Worm (Caenorhabditis elegans) whole organism, L4 larva: Measurements from ENCODE around the gene dpy-28.
A peak's percentile ranks its signal among the peaks of the same experiment; 100 is the strongest.
"Not testable (repeated sequence)": the region's sequence is repeated elsewhere in the genome, so short reads cannot be mapped to it uniquely, and the experiment has no call there.

Experiments
- F26F4.8 ChIP-seq: fragments of 200-800 bp; sonication (Bioruptor generic); conservative IDR thresholded peaks from 2 replicates; pipeline ENCODE4 v1.3.6; 2022; ENCODE audit warnings: missing genetic modification characterization, missing compliant biosample characterization
- F49E8.2 ChIP-seq: sonication (generic microtip); optimal IDR thresholded peaks from 2 replicates; lab custom pipeline; 2016; ENCODE audit warnings: missing compliant biosample characterization, mild to moderate bottlenecking, missing genetic modification characterization, borderline replicate concordance
- T26A8.4 ChIP-seq: fragments of 200-800 bp; sonication (Bioruptor generic); IDR thresholded peaks from 2 replicates; pipeline ENCODE4 v1.3.6; 2022; ENCODE audit warnings: missing genetic modification characterization, missing compliant biosample characterization
- Y48G9A.11 ChIP-seq: fragments of 200-800 bp; sonication (Bioruptor generic); IDR thresholded peaks from 2 replicates; pipeline ENCODE4 v1.3.6; 2022; ENCODE audit warnings: missing genetic modification reagents, missing genetic modification characterization, missing compliant biosample characterization
- Y75B8A.6 ChIP-seq: fragments of 200-800 bp; sonication (Bioruptor generic); IDR thresholded peaks from 2 replicates; pipeline ENCODE4 v1.3.6; 2022; ENCODE audit warnings: missing genetic modification reagents, missing genetic modification characterization, missing compliant biosample characterization
- ZK546.5 ChIP-seq, 2 experiments: sonication (generic microtip); optimal IDR thresholded peaks; 2 replicates each; lab custom pipeline; 2017; ENCODE audit warnings: missing biosample characterization in 2 of 2, missing genetic modification characterization in 2 of 2
- aha-1 ChIP-seq: fragments of 150-350 bp; peaks from one replicate; lab custom pipeline; 2014; ENCODE audit warnings: missing biosample characterization, missing genetic modification characterization
- arid-1 ChIP-seq: fragments of 200-800 bp; sonication (Bioruptor generic); conservative IDR thresholded peaks from 2 replicates; pipeline ENCODE4 v1.3.6; 2022; ENCODE audit warnings: missing genetic modification reagents, missing genetic modification characterization, missing compliant biosample characterization
- ceh-20 ChIP-seq: fragments of 200-800 bp; sonication (Bioruptor generic); IDR thresholded peaks from 2 replicates; pipeline ENCODE4 v1.3.6; 2022; ENCODE audit warnings: missing genetic modification reagents, missing genetic modification characterization, missing compliant biosample characterization
- ceh-32 ChIP-seq: sonication (generic microtip); optimal IDR thresholded peaks from 2 replicates; lab custom pipeline; 2016; ENCODE audit warnings: mild to moderate bottlenecking, missing genetic modification characterization, missing compliant biosample characterization; ENCODE audit not compliant: poor library complexity
- ceh-44 ChIP-seq: fragments of 200-800 bp; sonication (Bioruptor generic); IDR thresholded peaks from 2 replicates; pipeline ENCODE4 v1.3.6; 2022; ENCODE audit warnings: missing genetic modification reagents, missing genetic modification characterization, missing compliant biosample characterization
- ceh-62 ChIP-seq: sonication (generic microtip); optimal IDR thresholded peaks from 2 replicates; lab custom pipeline; 2017; ENCODE audit warnings: missing biosample characterization, missing genetic modification characterization
- cey-2 ChIP-seq: sonication (generic microtip); optimal IDR thresholded peaks from 3 replicates; lab custom pipeline; 2017; ENCODE audit warnings: missing genetic modification characterization, mild to moderate bottlenecking, missing compliant biosample characterization, antibody characterized with exemption, borderline replicate concordance; ENCODE audit not compliant: insufficient read depth
- dpl-1 ChIP-seq: fragments of 150-350 bp; optimal IDR thresholded peaks from 2 replicates; lab custom pipeline; 2014; ENCODE audit warnings: missing biosample characterization, missing genetic modification reagents, missing genetic modification characterization
- duxl-1 ChIP-seq: sonication (generic microtip); optimal IDR thresholded peaks from 2 replicates; lab custom pipeline; 2016; ENCODE audit warnings: mild to moderate bottlenecking, missing genetic modification characterization, moderate library complexity, missing compliant biosample characterization; ENCODE audit not compliant: poor library complexity
- dve-1 ChIP-seq: sonication (generic microtip); optimal IDR thresholded peaks from 2 replicates; lab custom pipeline; 2017; ENCODE audit warnings: antibody characterized with exemption, mild to moderate bottlenecking, missing genetic modification characterization, missing compliant biosample characterization; ENCODE audit not compliant: insufficient read depth
- egl-43 ChIP-seq: fragments of 200-800 bp; sonication (Bioruptor generic); IDR thresholded peaks from 2 replicates; pipeline ENCODE4 v1.3.6; 2022; ENCODE audit warnings: missing genetic modification reagents, missing genetic modification characterization, missing compliant biosample characterization
- fkh-10 ChIP-seq: fragments of 150-350 bp; optimal IDR thresholded peaks from 2 replicates; lab custom pipeline; 2014; ENCODE audit warnings: missing biosample characterization, missing genetic modification reagents, missing genetic modification characterization
- hlh-11 ChIP-seq: fragments of 200-800 bp; sonication (Bioruptor generic); optimal IDR thresholded peaks from 2 replicates; lab custom pipeline; 2018; ENCODE audit warnings: mild to moderate bottlenecking, missing genetic modification characterization, missing compliant biosample characterization
- hmg-1.1 ChIP-seq: fragments of 200-800 bp; sonication (Bioruptor generic); IDR thresholded peaks from 2 replicates; pipeline ENCODE4 v1.3.6; 2022; ENCODE audit warnings: missing genetic modification reagents, missing genetic modification characterization, missing compliant biosample characterization
- lin-1 ChIP-seq: fragments of 200-800 bp; sonication (Bioruptor generic); IDR thresholded peaks from 2 replicates; pipeline ENCODE4 v1.3.6; 2022; ENCODE audit warnings: missing genetic modification reagents, missing genetic modification characterization, missing compliant biosample characterization
- lin-15B ChIP-seq: fragments of 150-350 bp; sonication (generic microtip); optimal IDR thresholded peaks from 3 replicates; lab custom pipeline; 2014; ENCODE audit warnings: missing biosample characterization, missing genetic modification characterization
- lin-29 ChIP-seq: fragments of 200-800 bp; sonication (Bioruptor generic); IDR thresholded peaks from 2 replicates; pipeline ENCODE4 v1.3.6; 2022; ENCODE audit warnings: missing genetic modification reagents, missing genetic modification characterization, missing compliant biosample characterization
- lin-38 ChIP-seq: fragments of 200-800 bp; sonication (Bioruptor generic); IDR thresholded peaks from 2 replicates; pipeline ENCODE4 v1.3.6; 2022; ENCODE audit warnings: missing genetic modification reagents, missing genetic modification characterization, missing compliant biosample characterization
- madf-5 ChIP-seq, 2 experiments: fragments of 200-800 bp; sonication (Bioruptor generic); IDR thresholded peaks; 2 replicates each; pipeline ENCODE4 v1.3.6; 2022; ENCODE audit warnings: missing compliant biosample characterization in 2 of 2, missing genetic modification characterization in 2 of 2
- madf-9 ChIP-seq: fragments of 200-800 bp; sonication (Bioruptor generic); conservative IDR thresholded peaks from 2 replicates; pipeline ENCODE4 v1.3.6; 2022; ENCODE audit warnings: missing genetic modification reagents, missing genetic modification characterization, missing compliant biosample characterization
- nhr-42 ChIP-seq: fragments of 200-800 bp; sonication (Bioruptor generic); IDR thresholded peaks from 2 replicates; pipeline ENCODE4 v1.3.6; 2022; ENCODE audit warnings: missing genetic modification characterization, missing compliant biosample characterization
- nhr-48 ChIP-seq: sonication (generic microtip); optimal IDR thresholded peaks from 2 replicates; lab custom pipeline; 2016; ENCODE audit warnings: mild to moderate bottlenecking, missing genetic modification characterization, missing compliant biosample characterization
- nhr-76 ChIP-seq: fragments of 150-350 bp; optimal IDR thresholded peaks from 2 replicates; lab custom pipeline; 2014; ENCODE audit warnings: missing biosample characterization, missing genetic modification characterization
- pha-4 ChIP-seq, 2 experiments: fragments of 150-350 bp in 1 of 2; fragments of 200-800 bp in 1 of 2; sonication (Bioruptor generic) in 1 of 2; IDR thresholded peaks in 1 of 2; optimal IDR thresholded peaks in 1 of 2; 2 replicates each; pipeline versions ENCODE4 v1.3.6 to Lab custom; 2014 to 2022; ENCODE audit warnings: missing genetic modification characterization in 2 of 2, missing genetic modification reagents in 2 of 2, missing biosample characterization in 1 of 2, missing compliant biosample characterization in 1 of 2
- sdz-12 ChIP-seq: fragments of 200-800 bp; sonication (Bioruptor generic); optimal IDR thresholded peaks from 2 replicates; lab custom pipeline; 2018; ENCODE audit warnings: mild to moderate bottlenecking, missing genetic modification characterization, missing compliant biosample characterization
- snpc-1.2 ChIP-seq: fragments of 200-800 bp; sonication (Bioruptor generic); IDR thresholded peaks from 2 replicates; pipeline ENCODE4 v1.3.6; 2022; ENCODE audit warnings: missing genetic modification reagents, missing genetic modification characterization, missing compliant biosample characterization
- spr-1 ChIP-seq: sonication (generic microtip); optimal IDR thresholded peaks from 2 replicates; lab custom pipeline; 2016; ENCODE audit warnings: mild to moderate bottlenecking, missing genetic modification characterization, missing compliant biosample characterization
- unc-130 ChIP-seq: sonication (generic microtip); optimal IDR thresholded peaks from 2 replicates; lab custom pipeline; 2016; ENCODE audit warnings: missing genetic modification reagents, missing genetic modification characterization, missing compliant biosample characterization
- unc-39 ChIP-seq: sonication (generic microtip); optimal IDR thresholded peaks from 2 replicates; lab custom pipeline; 2017; ENCODE audit warnings: missing biosample characterization, missing genetic modification characterization
- unc-62 ChIP-seq, 3 experiments: fragments of 150-350 bp in 1 of 3; sonication (generic microtip); optimal IDR thresholded peaks in 2 of 3; peaks in 1 of 3; 1 replicate in 1 of 3; 2 replicates in 2 of 3; lab custom pipeline; 2014 to 2017; ENCODE audit warnings: missing biosample characterization in 3 of 3, missing genetic modification characterization in 3 of 3, missing genetic modification reagents in 3 of 3, missing genotype in 1 of 3
- vab-7 ChIP-seq: fragments of 200-800 bp; sonication (Bioruptor generic); IDR thresholded peaks from 2 replicates; pipeline ENCODE4 v1.3.6; 2022; ENCODE audit warnings: missing genetic modification reagents, missing genetic modification characterization, missing compliant biosample characterization
- zfp-3 ChIP-seq: fragments of 200-800 bp; sonication (Bioruptor generic); conservative IDR thresholded peaks from 2 replicates; pipeline ENCODE4 v1.3.6; 2022; ENCODE audit warnings: missing genetic modification reagents, missing genetic modification characterization, missing compliant biosample characterization
- zip-11 ChIP-seq: fragments of 200-800 bp; sonication (Bioruptor generic); IDR thresholded peaks from 2 replicates; pipeline ENCODE4 v1.3.6; 2022; ENCODE audit warnings: missing genetic modification characterization, missing compliant biosample characterization
- zip-2 ChIP-seq: fragments of 150-350 bp; optimal IDR thresholded peaks from 2 replicates; lab custom pipeline; 2014; ENCODE audit warnings: missing biosample characterization, missing genetic modification characterization

The dpy-28 gene

ce11 chrIII:10747620-10748479, 15.1 kb upstream of the dpy-28 start, which contains the start of the genes ran-1 and dkc-1 (continued):
- no peak for TF ChIP-seq zip-2 (tag; lab: Kevin White, UChicago)
- TF ChIP-seq arid-1 (GFP tag; lab: Robert Waterston, UW), result peak; percentile 39; the same call in 1 of the 2 replicates
- TF ChIP-seq aha-1, result peak; percentile 98
- no peak for TF ChIP-seq snpc-1.2
- TF ChIP-seq lin-29 (GFP tag; lab: Robert Waterston, UW), result no peak
- no peak for TF ChIP-seq unc-39 (tag; lab: Kevin White, UChicago)
- TF ChIP-seq ZK546.5 (tag; optimal IDR thresholded peaks at IDR 0.05; lab: Kevin White, UChicago), result no peak
- TF ChIP-seq lin-1 (GFP tag; lab: Robert Waterston, UW), result no peak
- peak; percentile 79 for TF ChIP-seq dve-1 (tag; lab: Kevin White, UChicago)
- TF ChIP-seq F26F4.8, result no peak
- TF ChIP-seq nhr-76 (tag; lab: Kevin White, UChicago), result no peak
- no peak for TF ChIP-seq spr-1
- peak; percentile 86 for TF ChIP-seq unc-130
- TF ChIP-seq cey-2 (tag; lab: Kevin White, UChicago), result no peak
- peak; percentile 87 for TF ChIP-seq dpl-1 (GFP tag; lab: Kevin White, UChicago)
- no peak for TF ChIP-seq nhr-42 (GFP tag; lab: Robert Waterston, UW)
- peak; percentile 12 for TF ChIP-seq nhr-48
- no peak for TF ChIP-seq pha-4 (GFP tag; IDR thresholded peaks at IDR 0.05; lab: Robert Waterston, UW)
- TF ChIP-seq pha-4 (tag; optimal IDR thresholded peaks at IDR 0.05; lab: Kevin White, UChicago), result peak; percentile 25
- TF ChIP-seq madf-9 (GFP tag; lab: Robert Waterston, UW), result 0 out of 2 replicates have a peak, but pooled peaks have one; percentile 19
- peak; percentile 86 for TF ChIP-seq lin-38 (GFP tag; lab: Robert Waterston, UW)

- 0 out of 2 replicates have a peak, but pooled peaks have one; percentile 62 for TF ChIP-seq arid-1 (GFP tag; lab: Robert Waterston, UW)
- 0 out of 2 replicates have a peak, but pooled peaks have one; percentile 17 for TF ChIP-seq snpc-1.2
- 0 out of 2 replicates have a peak, but pooled peaks have one; percentile 40 for TF ChIP-seq egl-43 (GFP tag; lab: Robert Waterston, UW)
- 0 out of 2 replicates have a peak, but pooled peaks have one; percentile 21 for TF ChIP-seq T26A8.4 (GFP tag; lab: Robert Waterston, UW)
- TF ChIP-seq F49E8.2 (tag; lab: Kevin White, UChicago), result peak; percentile 7
- TF ChIP-seq lin-38 (GFP tag; lab: Robert Waterston, UW), result peak; percentile 63
- peak; percentile 52; the same call in 1 of the 2 replicates for TF ChIP-seq pha-4 (GFP tag; IDR thresholded peaks at IDR 0.05; lab: Robert Waterston, UW)
- TF ChIP-seq pha-4 (tag; optimal IDR thresholded peaks at IDR 0.05; lab: Kevin White, UChicago), result not testable (repeated sequence)
Observed at ce11 chrIII:10750043-10750442, 12.9 kb upstream of the dpy-28 start, which contains the start of gene enu-3.6. Gene enu-3.6, plus strand, starts transcription at chrIII:10750434.

- TF ChIP-seq ceh-20 (GFP tag; lab: Robert Waterston, UW), result no peak
- no peak for TF ChIP-seq spr-1
- TF ChIP-seq sdz-12, result no peak
- TF ChIP-seq lin-15B (tag; lab: Kevin White, UChicago), result no peak
Observed at ce11 chrIII:10754379-10754778, 8.6 kb upstream of the dpy-28 start.

- no peak for TF ChIP-seq zip-11 (GFP tag; lab: Robert Waterston, UW)
- no peak for TF ChIP-seq vab-7 (GFP tag; lab: Robert Waterston, UW)
- no peak for TF ChIP-seq nhr-42 (GFP tag; lab: Robert Waterston, UW)
- no peak for TF ChIP-seq zip-2 (tag; lab: Kevin White, UChicago)
- no peak for TF ChIP-seq lin-15B (tag; lab: Kevin White, UChicago)
- no peak for TF ChIP-seq zfp-3 (GFP tag; lab: Robert Waterston, UW)
- no peak for TF ChIP-seq fkh-10
- TF ChIP-seq ceh-62 (tag; lab: Kevin White, UChicago), result no peak
- TF ChIP-seq madf-5 (GFP tag; IDR thresholded peaks at IDR 0.05; lab: Robert Waterston, UW), result no peak
- no peak for TF ChIP-seq Y75B8A.6 (GFP tag; lab: Robert Waterston, UW)
- no peak for TF ChIP-seq Y48G9A.11
- TF ChIP-seq hlh-11 (tag; lab: Kevin White, UChicago), result no peak
- TF ChIP-seq ceh-44 (GFP tag; lab: Robert Waterston, UW), result no peak
- no peak for TF ChIP-seq hmg-1.1 (GFP tag; lab: Robert Waterston, UW)
- TF ChIP-seq duxl-1 (tag; lab: Kevin White, UChicago), result no peak
- TF ChIP-seq unc-62 (GFP tag; optimal IDR thresholded peaks at IDR 0.05 in 1 of 2; lab: Kevin White, UChicago), result no peak
- TF ChIP-seq unc-62 (tag; optimal IDR thresholded peaks at IDR 0.05; lab: Kevin White, UChicago), result no peak
- no peak for TF ChIP-seq ceh-32 (tag; lab: Kevin White, UChicago)
Observed at ce11 chrIII:10755480-10756066, 7.4 kb upstream of the dpy-28 start, which contains the start of gene hpl-2. Gene hpl-2, minus strand, starts transcription at chrIII:10755530.
